Fruit fly (Drosophila melanogaster) whole organism, embryonic: ENCODE measurements around the gene CG34429.

ENCODE experiments used
- CG10147 ChIP-seq: fragments of 200-800 bp; sonication (Bioruptor generic); optimal IDR thresholded peaks from 2 replicates; lab custom pipeline; 2019; ENCODE audit warnings: missing biosample characterization, mild to moderate bottlenecking, missing genetic modification characterization, moderate library complexity
- CG11398 ChIP-seq: fragments of 200-800 bp; sonication (Bioruptor generic); optimal IDR thresholded peaks from 2 replicates; lab custom pipeline; 2016; ENCODE audit warnings: missing biosample characterization, missing genetic modification characterization
- CG11560 ChIP-seq: fragments of 200-800 bp; sonication (Bioruptor generic); IDR thresholded peaks from 3 replicates; pipeline ENCODE4 v1.3.6; 2022; ENCODE audit warnings: missing biosample characterization, missing genetic modification characterization
- CG11695 ChIP-seq: fragments of 200-800 bp; sonication (Bioruptor generic); IDR thresholded peaks from 3 replicates; pipeline ENCODE4 v1.3.6; 2022; ENCODE audit warnings: missing biosample characterization, missing genetic modification characterization
- CG14860 ChIP-seq: fragments of 200-800 bp; sonication (Bioruptor generic); IDR thresholded peaks from 3 replicates; pipeline ENCODE4 v1.3.6; 2022; ENCODE audit warnings: missing biosample characterization, missing genetic modification characterization; ENCODE audit not compliant: partially characterized antibody
- CG15073 ChIP-seq: fragments of 200-800 bp; sonication (Bioruptor generic); optimal IDR thresholded peaks from 2 replicates; lab custom pipeline; 2016; ENCODE audit warnings: missing biosample characterization, missing genetic modification characterization
- CG17385 ChIP-seq: fragments of 200-800 bp; sonication (Bioruptor generic); optimal IDR thresholded peaks from 3 replicates; lab custom pipeline; 2018; ENCODE audit warnings: missing biosample characterization, mild to moderate bottlenecking, missing genetic modification characterization
- CG31365 ChIP-seq: fragments of 200-800 bp; sonication (Bioruptor generic); optimal IDR thresholded peaks from 2 replicates; lab custom pipeline; 2018; ENCODE audit warnings: missing biosample characterization, mild to moderate bottlenecking, missing genetic modification characterization
- CG33557 ChIP-seq: fragments of 200-800 bp; sonication (Bioruptor generic); optimal IDR thresholded peaks from 2 replicates; lab custom pipeline; 2019; ENCODE audit warnings: missing biosample characterization, mild to moderate bottlenecking, missing genetic modification characterization, moderate library complexity
- CG4282 ChIP-seq: fragments of 200-800 bp; sonication (Bioruptor generic); optimal IDR thresholded peaks from 2 replicates; lab custom pipeline; 2016; ENCODE audit warnings: missing biosample characterization, missing genetic modification characterization
- CG6791 ChIP-seq: fragments of 200-800 bp; sonication (Bioruptor generic); IDR thresholded peaks from 3 replicates; pipeline ENCODE4 v1.3.6; 2022; ENCODE audit warnings: missing biosample characterization, missing genetic modification characterization; ENCODE audit not compliant: partially characterized antibody
- CG7839 ChIP-seq: fragments of 200-800 bp; sonication (Bioruptor generic); optimal IDR thresholded peaks from 3 replicates; lab custom pipeline; 2018; ENCODE audit warnings: missing biosample characterization, mild to moderate bottlenecking, missing genetic modification characterization, moderate library complexity
- Chrac-16 ChIP-seq: fragments of 200-800 bp; sonication (Bioruptor generic); optimal IDR thresholded peaks from 3 replicates; lab custom pipeline; 2016; ENCODE audit warnings: missing biosample characterization, missing genetic modification characterization
- Dek ChIP-seq: fragments of 200-800 bp; sonication (Bioruptor generic); optimal IDR thresholded peaks from 3 replicates; lab custom pipeline; 2019; ENCODE audit warnings: missing biosample characterization, mild to moderate bottlenecking, missing genetic modification characterization, moderate library complexity
- Dll ChIP-seq: fragments of 200-800 bp; sonication (Bioruptor generic); IDR thresholded peaks from 4 replicates; pipeline ENCODE4 v1.3.6; 2022; ENCODE audit warnings: missing biosample characterization, missing genetic modification characterization; ENCODE audit not compliant: partially characterized antibody
- Ets65A ChIP-seq: fragments of 200-800 bp; sonication (Bioruptor generic); peaks from one replicate; lab custom pipeline; 2016; ENCODE audit warnings: missing biosample characterization, missing genetic modification characterization
- Fer3 ChIP-seq: fragments of 200-800 bp; sonication (Bioruptor generic); optimal IDR thresholded peaks from 2 replicates; lab custom pipeline; 2018; ENCODE audit warnings: missing biosample characterization, mild to moderate bottlenecking, missing genetic modification characterization, moderate library complexity
- Hr3 ChIP-seq: fragments of 200-800 bp; sonication (Bioruptor generic); optimal IDR thresholded peaks from 3 replicates; lab custom pipeline; 2016; ENCODE audit warnings: missing biosample characterization, missing genetic modification characterization
- Hr39 ChIP-seq: fragments of >200 bp; optimal IDR thresholded peaks from 2 replicates; lab custom pipeline; 2017
- MESR4 ChIP-seq: fragments of 200-800 bp; sonication (Bioruptor generic); optimal IDR thresholded peaks from 2 replicates; lab custom pipeline; 2018; ENCODE audit warnings: missing biosample characterization, mild to moderate bottlenecking, missing genetic modification characterization, moderate library complexity
- Max ChIP-seq: fragments of 200-800 bp; sonication (Bioruptor generic); optimal IDR thresholded peaks from 2 replicates; lab custom pipeline; 2016; ENCODE audit warnings: missing biosample characterization, mild to moderate bottlenecking, missing genetic modification characterization
- NFAT ChIP-seq: fragments of 200-800 bp; sonication (Bioruptor generic); IDR thresholded peaks from 2 replicates; pipeline ENCODE4 v1.3.6; 2022; ENCODE audit warnings: missing biosample characterization, missing genetic modification characterization
- Nf-YB ChIP-seq: fragments of 200-800 bp; sonication (Bioruptor generic); optimal IDR thresholded peaks from 3 replicates; lab custom pipeline; 2019; ENCODE audit warnings: missing biosample characterization, mild to moderate bottlenecking, missing genetic modification characterization, moderate library complexity
- Oaz ChIP-seq: fragments of 200-800 bp; sonication (Bioruptor generic); IDR thresholded peaks from 2 replicates; pipeline ENCODE4 v1.3.6; 2022; ENCODE audit warnings: missing biosample characterization, missing genetic modification characterization
- PHDP ChIP-seq: fragments of 200-800 bp; sonication (Bioruptor generic); optimal IDR thresholded peaks from 3 replicates; lab custom pipeline; 2018; ENCODE audit warnings: missing biosample characterization, mild to moderate bottlenecking, missing genetic modification characterization, moderate library complexity
- Spps ChIP-seq: fragments of 200-800 bp; sonication (Bioruptor generic); optimal IDR thresholded peaks from 2 replicates; lab custom pipeline; 2018; ENCODE audit warnings: missing biosample characterization, mild to moderate bottlenecking, missing genetic modification characterization
- Ssrp ChIP-seq: fragments of 200-800 bp; sonication (Bioruptor generic); optimal IDR thresholded peaks from 2 replicates; lab custom pipeline; 2018; ENCODE audit warnings: missing biosample characterization, mild to moderate bottlenecking, missing genetic modification characterization, moderate library complexity
- TFAM ChIP-seq: fragments of 200-800 bp; sonication (Bioruptor generic); optimal IDR thresholded peaks from 2 replicates; lab custom pipeline; 2017; ENCODE audit warnings: missing biosample characterization, missing genetic modification characterization, inconsistent platforms
- Xrp1 ChIP-seq: fragments of 200-800 bp; sonication (Bioruptor generic); IDR thresholded peaks from 2 replicates; pipeline ENCODE4 v1.3.6; 2022; ENCODE audit warnings: missing biosample characterization, missing genetic modification characterization
- ara ChIP-seq: fragments of 200-800 bp; sonication (Bioruptor generic); IDR thresholded peaks from 2 replicates; pipeline ENCODE4 v1.3.6; 2022; ENCODE audit warnings: missing biosample characterization, missing genetic modification characterization
- bcd ChIP-seq: fragments of 200-800 bp; sonication (Bioruptor generic); optimal IDR thresholded peaks from 2 replicates; lab custom pipeline; 2017; ENCODE audit warnings: missing biosample characterization, mild to moderate bottlenecking, missing genetic modification characterization
- btn ChIP-seq: fragments of 200-800 bp; sonication (Bioruptor generic); optimal IDR thresholded peaks from 2 replicates; lab custom pipeline; 2016; ENCODE audit warnings: missing biosample characterization, missing genetic modification characterization
- dan ChIP-seq: fragments of 200-800 bp; sonication (Bioruptor generic); IDR thresholded peaks from 2 replicates; pipeline ENCODE4 v1.3.6; 2022; ENCODE audit warnings: missing biosample characterization, missing genetic modification characterization
- fd102C ChIP-seq: fragments of 200-800 bp; sonication (Bioruptor generic); optimal IDR thresholded peaks from 2 replicates; lab custom pipeline; 2018; ENCODE audit warnings: missing biosample characterization, mild to moderate bottlenecking, missing genetic modification characterization, moderate library complexity
- fd96Cb ChIP-seq: fragments of 200-800 bp; sonication (Bioruptor generic); optimal IDR thresholded peaks from 2 replicates; lab custom pipeline; 2018; ENCODE audit warnings: missing biosample characterization, mild to moderate bottlenecking, missing genetic modification characterization, moderate library complexity
- gcm ChIP-seq: fragments of 200-800 bp; sonication (Bioruptor generic); optimal IDR thresholded peaks from 2 replicates; lab custom pipeline; 2019; ENCODE audit warnings: missing biosample characterization, mild to moderate bottlenecking, missing genetic modification characterization, moderate library complexity
- gfzf ChIP-seq: fragments of 200-800 bp; sonication (Bioruptor generic); optimal IDR thresholded peaks from 2 replicates; lab custom pipeline; 2016; ENCODE audit warnings: missing biosample characterization, mild to moderate bottlenecking, missing genetic modification characterization, moderate library complexity
- h ChIP-seq: fragments of >200 bp; optimal IDR thresholded peaks from 2 replicates; lab custom pipeline; 2017
- kay ChIP-seq: fragments of 200-800 bp; sonication (Bioruptor generic); optimal IDR thresholded peaks from 2 replicates; lab custom pipeline; 2016; ENCODE audit warnings: missing biosample characterization, missing genetic modification characterization
- luna ChIP-seq: fragments of 200-800 bp; sonication (Bioruptor generic); optimal IDR thresholded peaks from 2 replicates; lab custom pipeline; 2016; ENCODE audit warnings: missing biosample characterization, missing genetic modification characterization
- nau ChIP-seq: fragments of 200-800 bp; sonication (Bioruptor generic); optimal IDR thresholded peaks from 3 replicates; lab custom pipeline; 2017; ENCODE audit warnings: missing biosample characterization, mild to moderate bottlenecking, missing genetic modification characterization, missing genetic modification reagents
- onecut ChIP-seq: fragments of 200-800 bp; sonication (Bioruptor generic); IDR thresholded peaks from 2 replicates; pipeline ENCODE4 v1.3.6; 2022; ENCODE audit warnings: missing biosample characterization, missing genetic modification characterization
- phol ChIP-seq: fragments of 200-800 bp; sonication (Bioruptor generic); optimal IDR thresholded peaks from 3 replicates; lab custom pipeline; 2018; ENCODE audit warnings: missing biosample characterization, mild to moderate bottlenecking, missing genetic modification characterization, moderate library complexity
- pros ChIP-seq: fragments of 200-800 bp; sonication (Bioruptor generic); optimal IDR thresholded peaks from 3 replicates; lab custom pipeline; 2019; ENCODE audit warnings: missing biosample characterization, mild to moderate bottlenecking, missing genetic modification characterization, moderate library complexity
- pzg ChIP-seq: fragments of 200-800 bp; sonication (Bioruptor generic); optimal IDR thresholded peaks from 3 replicates; lab custom pipeline; 2018; ENCODE audit warnings: missing biosample characterization, mild to moderate bottlenecking, missing genetic modification characterization, moderate library complexity
- rib ChIP-seq: fragments of 200-800 bp; sonication (Bioruptor generic); IDR thresholded peaks from 2 replicates; pipeline ENCODE4 v1.3.6; 2022; ENCODE audit warnings: missing biosample characterization, missing genetic modification characterization
- scrt ChIP-seq: fragments of 200-800 bp; sonication (Bioruptor generic); optimal IDR thresholded peaks from 2 replicates; lab custom pipeline; 2018; ENCODE audit warnings: missing biosample characterization, mild to moderate bottlenecking, missing genetic modification characterization, moderate library complexity
- sna ChIP-seq: fragments of 200-800 bp; sonication (Bioruptor generic); IDR thresholded peaks from 2 replicates; pipeline ENCODE4 v1.3.6; 2022; ENCODE audit warnings: missing biosample characterization, missing genetic modification characterization; ENCODE audit not compliant: partially characterized antibody
- ssp ChIP-seq: fragments of 200-800 bp; sonication (Bioruptor generic); IDR thresholded peaks from 2 replicates; pipeline ENCODE4 v1.3.6; 2022; ENCODE audit warnings: missing biosample characterization, missing genetic modification characterization
- tio ChIP-seq: fragments of 200-800 bp; sonication (Bioruptor generic); optimal IDR thresholded peaks from 2 replicates; lab custom pipeline; 2017; ENCODE audit warnings: missing biosample characterization, missing genetic modification characterization, inconsistent platforms
- yki ChIP-seq: fragments of >200 bp; optimal IDR thresholded peaks from 3 replicates; lab custom pipeline; 2018

The CG34429 gene

dm6 chr3L:13022160-13022853, 40.5 kb upstream of the CG34429 start, which contains the start of gene Adk2 (continued):
- TF ChIP-seq kay (GFP tag; lab: Kevin White, UChicago): peak; percentile 0
- no peak for TF ChIP-seq h (lab: Kevin White, UChicago)
- no peak for TF ChIP-seq Ssrp (tag; lab: Kevin White, UChicago)
- 0 out of 2 replicates have a peak, but pooled peaks have one; percentile 17 for TF ChIP-seq ara (GFP tag; lab: Robert Waterston, UW)
- no peak for TF ChIP-seq fd102C (GFP tag; lab: Kevin White, UChicago)
- peak; percentile 18 for TF ChIP-seq gcm (GFP tag; lab: Kevin White, UChicago)
- TF ChIP-seq CG11695 (GFP tag; lab: Robert Waterston, UW): 0 out of 3 replicates have a peak, but pooled peaks have one; percentile 14
- no peak for TF ChIP-seq TFAM (GFP tag; lab: Kevin White, UChicago)
- no peak for TF ChIP-seq pros (GFP tag; lab: Kevin White, UChicago)
- TF ChIP-seq CG10147 (GFP tag; lab: Kevin White, UChicago): no peak
- no peak for TF ChIP-seq luna
- no peak for TF ChIP-seq CG11560 (tag; lab: Robert Waterston, UW)
- TF ChIP-seq CG17385: no peak
- TF ChIP-seq Max (GFP tag; lab: Kevin White, UChicago): peak; percentile 28
- TF ChIP-seq Nf-YB (GFP tag; lab: Kevin White, UChicago): no peak
- TF ChIP-seq CG6791 (GFP tag; lab: Robert Waterston, UW): peak; percentile 58; the same call in 2 of the 3 replicates
- TF ChIP-seq CG7839: no peak
- TF ChIP-seq scrt (GFP tag; lab: Kevin White, UChicago): peak; percentile 10
- TF ChIP-seq PHDP (tag; lab: Kevin White, UChicago): no peak
- no peak for TF ChIP-seq rib (GFP tag; lab: Robert Waterston, UW)
- TF ChIP-seq CG4282: no peak
- no peak for TF ChIP-seq tio
- TF ChIP-seq bcd: no peak
- no peak for TF ChIP-seq CG33557 (GFP tag; lab: Kevin White, UChicago)
- no peak for TF ChIP-seq ssp (GFP tag; lab: Robert Waterston, UW)
- TF ChIP-seq pzg: peak; percentile 73
- TF ChIP-seq CG14860: no peak
- TF ChIP-seq Fer3 (tag; lab: Kevin White, UChicago): peak; percentile 10
- TF ChIP-seq yki (lab: Kevin White, UChicago): no peak
- TF ChIP-seq Hr3 (GFP tag; lab: Kevin White, UChicago): no peak
- no peak for TF ChIP-seq CG31365
- peak; percentile 23; the same call in 1 of the 2 replicates for TF ChIP-seq sna (GFP tag; lab: Robert Waterston, UW)
- TF ChIP-seq dan: no peak
- no peak for TF ChIP-seq nau (GFP tag; lab: Kevin White, UChicago)
- peak; percentile 19 for TF ChIP-seq CG15073 (GFP tag; lab: Kevin White, UChicago)
- TF ChIP-seq Chrac-16: no peak
- TF ChIP-seq Dll (GFP tag; lab: Robert Waterston, UW): no peak
- no peak for TF ChIP-seq Dek
- TF ChIP-seq Oaz: no peak
- no peak for TF ChIP-seq Spps (tag; lab: Kevin White, UChicago)
- peak; percentile 90 for TF ChIP-seq MESR4 (GFP tag; lab: Kevin White, UChicago)
- TF ChIP-seq Ets65A (GFP tag; lab: Kevin White, UChicago): peak; percentile 45
- TF ChIP-seq onecut (GFP tag; lab: Robert Waterston, UW): no peak
- no peak for TF ChIP-seq btn (GFP tag; lab: Kevin White, UChicago)
- peak; percentile 79 for TF ChIP-seq gfzf
- TF ChIP-seq fd96Cb: no peak
- peak; percentile 80 for TF ChIP-seq NFAT (GFP tag; lab: Robert Waterston, UW)
- TF ChIP-seq phol (tag; lab: Kevin White, UChicago): no peak
- no peak for TF ChIP-seq CG11398 (GFP tag; lab: Kevin White, UChicago)
- TF ChIP-seq Xrp1: no peak
- no peak for TF ChIP-seq Hr39 (lab: Kevin White, UChicago)
